Worm (Caenorhabditis elegans) whole organism, L2 larva: Measurements from ENCODE around the gene K06A4.2.

Experiments
- ZK546.5 ChIP-seq: sonication (generic microtip); optimal IDR thresholded peaks from 2 replicates; lab custom pipeline; 2017; ENCODE audit warnings: missing biosample characterization, missing genetic modification characterization
- elt-1 ChIP-seq: fragments of 150-350 bp; optimal IDR thresholded peaks from 2 replicates; lab custom pipeline; 2014; ENCODE audit warnings: missing biosample characterization, missing genetic modification characterization
- elt-3 ChIP-seq: sonication (generic microtip); optimal IDR thresholded peaks from 2 replicates; lab custom pipeline; 2017; ENCODE audit warnings: missing biosample characterization, missing genetic modification characterization
- gmeb-1 ChIP-seq: fragments of 150-350 bp; optimal IDR thresholded peaks from 2 replicates; lab custom pipeline; 2014; ENCODE audit warnings: missing biosample characterization, missing genetic modification characterization
- skn-1 ChIP-seq: sonication (generic microtip); optimal IDR thresholded peaks from 2 replicates; lab custom pipeline; 2017; ENCODE audit warnings: missing biosample characterization, missing genetic modification characterization
- sma-9 ChIP-seq, 2 experiments: fragments of 150-350 bp in 1 of 2; sonication (generic microtip) in 1 of 2; optimal IDR thresholded peaks; 2 replicates each; lab custom pipeline; 2014 to 2016; ENCODE audit warnings: missing genetic modification characterization in 2 of 2, mild to moderate bottlenecking in 1 of 2, missing biosample characterization in 1 of 2, missing compliant biosample characterization in 1 of 2, missing genetic modification reagents in 1 of 2, moderate library complexity in 1 of 2
- snpc-4 ChIP-seq: fragments of 150-350 bp; optimal IDR thresholded peaks from 2 replicates; lab custom pipeline; 2014; ENCODE audit warnings: missing biosample characterization, missing genetic modification characterization
- zag-1 ChIP-seq: fragments of 150-350 bp; optimal IDR thresholded peaks from 2 replicates; lab custom pipeline; 2014; ENCODE audit warnings: missing biosample characterization, missing genetic modification characterization
- ztf-11 ChIP-seq: sonication (generic microtip); optimal IDR thresholded peaks from 2 replicates; lab custom pipeline; 2017; ENCODE audit warnings: missing biosample characterization, missing genetic modification characterization

- TF ChIP-seq zag-1 (tag; lab: Kevin White, UChicago) (no peak), ztf-11 (tag; lab: Kevin White, UChicago) (no peak), skn-1 (tag; lab: Kevin White, UChicago) (peak; percentile 8), sma-9 (GFP tag; optimal IDR thresholded peaks at IDR 0.05; lab: Kevin White, UChicago) (peak; percentile 67), sma-9 (tag; optimal IDR thresholded peaks at IDR 0.05; lab: Kevin White, UChicago) (no peak), elt-1 (tag; lab: Kevin White, UChicago) (no peak), elt-3 (tag; lab: Kevin White, UChicago) (no peak), ZK546.5 (tag; lab: Kevin White, UChicago) (no peak), snpc-4 (tag; lab: Kevin White, UChicago) (no peak), gmeb-1 (tag; lab: Kevin White, UChicago) (peak; percentile 35)
These were observed 40.9 kb upstream of the K06A4.2 start for ce11 chrV:9443109-9443508.
